Fruit fly (Drosophila melanogaster) whole organism, adult: ENCODE results near the gene mus81.
A peak's percentile ranks its signal among the peaks of the same experiment; 100 is the strongest.

ENCODE experiments used
- CG11617 ChIP-seq: fragments of 200-800 bp; sonication (Bioruptor generic); optimal IDR thresholded peaks from 2 replicates; lab custom pipeline; 2017; ENCODE audit warnings: mild to moderate bottlenecking, missing biosample characterization, missing genetic modification reagents, missing genetic modification characterization
- CG12768 ChIP-seq: fragments of 200-800 bp; sonication (Bioruptor generic); optimal IDR thresholded peaks from 2 replicates; lab custom pipeline; 2017; ENCODE audit warnings: missing biosample characterization, missing genetic modification characterization, mild to moderate bottlenecking, moderate library complexity, missing genetic modification reagents
- CG14711 ChIP-seq: fragments of 200-800 bp; sonication (Bioruptor generic); optimal IDR thresholded peaks from 2 replicates; lab custom pipeline; 2018; ENCODE audit warnings: missing biosample characterization, mild to moderate bottlenecking, missing genetic modification characterization, moderate library complexity
- CG1620 ChIP-seq: fragments of 200-800 bp; sonication (Bioruptor generic); optimal IDR thresholded peaks from 2 replicates; lab custom pipeline; 2016; ENCODE audit warnings: missing biosample characterization, missing genetic modification characterization
- CG33017 ChIP-seq: fragments of 200-800 bp; sonication (Bioruptor generic); optimal IDR thresholded peaks from 2 replicates; lab custom pipeline; 2018; ENCODE audit warnings: missing biosample characterization, mild to moderate bottlenecking, missing genetic modification characterization, moderate library complexity
- CG5204 ChIP-seq: fragments of 200-800 bp; sonication (Bioruptor generic); optimal IDR thresholded peaks from 2 replicates; lab custom pipeline; 2016; ENCODE audit warnings: missing biosample characterization, missing genetic modification characterization
- CG7045 ChIP-seq: fragments of 200-800 bp; sonication (Bioruptor generic); optimal IDR thresholded peaks from 2 replicates; lab custom pipeline; 2017; ENCODE audit warnings: missing biosample characterization, mild to moderate bottlenecking, missing genetic modification characterization
- CG7101 ChIP-seq: fragments of 200-800 bp; sonication (Bioruptor generic); optimal IDR thresholded peaks from 2 replicates; lab custom pipeline; 2018; ENCODE audit warnings: missing biosample characterization, mild to moderate bottlenecking, missing genetic modification characterization, moderate library complexity
- Clk ChIP-seq: fragments of 200-800 bp; sonication (Bioruptor generic); optimal IDR thresholded peaks from 2 replicates; lab custom pipeline; 2017; ENCODE audit warnings: missing biosample characterization, missing genetic modification characterization
- Crg-1 ChIP-seq: fragments of 200-800 bp; sonication (Bioruptor generic); optimal IDR thresholded peaks from 2 replicates; lab custom pipeline; 2016; ENCODE audit warnings: missing biosample characterization, missing genetic modification characterization
- Hr96 ChIP-seq: fragments of 200-800 bp; sonication (Bioruptor generic); optimal IDR thresholded peaks from 2 replicates; lab custom pipeline; 2016; ENCODE audit warnings: missing biosample characterization, missing genetic modification characterization
- Mnt ChIP-seq: fragments of 200-800 bp; sonication (Bioruptor generic); optimal IDR thresholded peaks from 2 replicates; lab custom pipeline; 2016; ENCODE audit warnings: missing biosample characterization, mild to moderate bottlenecking, missing genetic modification characterization
- bab1 ChIP-seq: fragments of 200-800 bp; sonication (Bioruptor generic); optimal IDR thresholded peaks from 3 replicates; lab custom pipeline; 2019; ENCODE audit warnings: missing biosample characterization, mild to moderate bottlenecking, missing genetic modification characterization, moderate library complexity
- cic ChIP-seq: fragments of 200-800 bp; sonication (Bioruptor generic); optimal IDR thresholded peaks from 2 replicates; lab custom pipeline; 2017; ENCODE audit warnings: missing biosample characterization, mild to moderate bottlenecking, missing genetic modification characterization, moderate library complexity
- cnc ChIP-seq, 2 experiments: fragments of >200 bp; optimal IDR thresholded peaks; 2 replicates each; lab custom pipeline; 2017
- kay ChIP-seq: fragments of 200-800 bp; sonication (Bioruptor generic); peaks from one replicate; lab custom pipeline; 2016; ENCODE audit warnings: missing biosample characterization, missing genetic modification characterization, borderline replicate concordance
- ovo ChIP-seq: fragments of 200-800 bp; sonication (Bioruptor generic); optimal IDR thresholded peaks from 2 replicates; lab custom pipeline; 2016; ENCODE audit warnings: missing biosample characterization, missing genetic modification characterization
- pad ChIP-seq: fragments of 200-800 bp; sonication (Bioruptor generic); optimal IDR thresholded peaks from 3 replicates; lab custom pipeline; 2017; ENCODE audit warnings: missing biosample characterization, missing genetic modification characterization, mild to moderate bottlenecking, moderate library complexity, missing genetic modification reagents
- tj ChIP-seq: fragments of 200-800 bp; sonication (Bioruptor generic); optimal IDR thresholded peaks from 3 replicates; lab custom pipeline; 2017; ENCODE audit warnings: missing biosample characterization, mild to moderate bottlenecking, missing genetic modification characterization, moderate library complexity
- toe ChIP-seq: fragments of 200-800 bp; sonication (Bioruptor generic); optimal IDR thresholded peaks from 2 replicates; lab custom pipeline; 2016; ENCODE audit warnings: missing biosample characterization, missing genetic modification characterization

The mus81 gene

dm6 chrX:940580-941184, at the start of gene mus81, which contains the start of gene CG3704:
Gene mus81, plus strand, starts transcription at chrX:941075.
Gene CG3704, minus strand, starts transcription at chrX:940805.
- TF ChIP-seq Clk (GFP tag; lab: Kevin White, UChicago) (no peak), CG33017 (tag; lab: Kevin White, UChicago) (no peak), tj (GFP tag; lab: Kevin White, UChicago) (peak; percentile 21), Hr96 (GFP tag; lab: Kevin White, UChicago) (no peak), pad (peak; percentile 15), CG14711 (peak; percentile 5), Mnt (GFP tag; lab: Kevin White, UChicago) (peak; percentile 68)

- no peak for TF ChIP-seq toe (GFP tag; lab: Kevin White, UChicago)
Measured at dm6 chrX:894182-894581, 46.7 kb upstream of the mus81 start, which contains the start of gene CG11663. Gene CG11663, plus strand, starts transcription at chrX:894482.

- TF ChIP-seq tj (GFP tag; lab: Kevin White, UChicago) (no peak), Hr96 (GFP tag; lab: Kevin White, UChicago) (no peak), CG1620 (GFP tag; lab: Kevin White, UChicago) (no peak), CG14711 (no peak), Crg-1 (no peak), CG12768 (GFP tag; lab: Kevin White, UChicago) (no peak), cic (GFP tag; lab: Kevin White, UChicago) (no peak), cnc (optimal IDR thresholded peaks at IDR 0.05; lab: Kevin White, UChicago) (no peak), ovo (GFP tag; lab: Kevin White, UChicago) (no peak), toe (GFP tag; lab: Kevin White, UChicago) (no peak), CG7101 (tag; lab: Kevin White, UChicago) (no peak), Mnt (GFP tag; lab: Kevin White, UChicago) (no peak), Clk (GFP tag; lab: Kevin White, UChicago) (no peak), pad (no peak)
Measured at dm6 chrX:898367-898766, 42.5 kb upstream of the mus81 start.

- TF ChIP-seq CG7101 (tag; lab: Kevin White, UChicago) (no peak), cnc (optimal IDR thresholded peaks at IDR 0.05; lab: Kevin White, UChicago) (no peak), kay (no peak)
Measured at dm6 chrX:899407-900050, 41.3 kb upstream of the mus81 start.

DNA sequence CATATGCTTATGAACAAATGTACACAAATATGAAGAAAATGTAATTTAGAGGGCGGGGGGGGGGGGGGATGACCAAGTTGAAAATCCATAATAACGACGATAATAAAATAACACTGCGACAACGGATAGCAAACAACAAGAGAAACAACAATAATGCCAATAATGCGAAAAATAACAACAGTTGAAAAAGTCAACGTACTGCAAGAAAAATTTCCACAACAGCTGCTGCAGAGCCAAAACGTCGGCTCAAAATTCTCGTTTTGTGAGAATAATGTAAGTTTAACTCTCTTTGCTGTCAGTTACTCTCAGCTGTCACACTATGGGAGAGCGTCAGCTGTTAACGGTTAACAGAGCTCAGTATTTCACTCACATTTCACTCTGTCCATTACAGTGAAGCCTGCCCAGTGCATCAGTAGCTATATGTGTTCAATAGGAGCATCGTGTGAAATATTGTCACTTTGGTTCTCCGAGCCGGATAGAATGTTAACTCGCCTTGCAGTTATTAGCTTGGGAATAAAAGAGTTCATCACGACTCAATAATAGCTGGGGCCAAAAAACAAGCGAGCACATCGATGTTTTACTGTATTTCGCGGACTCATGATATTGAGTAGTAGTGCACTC, 40.0 kb upstream of the mus81 start:
- TF ChIP-seq Clk (GFP tag; lab: Kevin White, UChicago) (peak; percentile 72), CG7101 (tag; lab: Kevin White, UChicago) (peak; percentile 82), toe (GFP tag; lab: Kevin White, UChicago) (peak; percentile 68), cnc (optimal IDR thresholded peaks at IDR 0.05; lab: Kevin White, UChicago) (no peak), CG33017 (tag; lab: Kevin White, UChicago) (peak; percentile 81), pad (peak; percentile 72), cic (GFP tag; lab: Kevin White, UChicago) (no peak), Crg-1 (peak; percentile 74), CG12768 (GFP tag; lab: Kevin White, UChicago) (peak; percentile 79), CG11617 (GFP tag; lab: Kevin White, UChicago) (peak; percentile 74), CG1620 (GFP tag; lab: Kevin White, UChicago) (peak; percentile 75), ovo (GFP tag; lab: Kevin White, UChicago) (peak; percentile 36), CG5204 (GFP tag; lab: Kevin White, UChicago) (peak; percentile 81), kay (peak; percentile 13), Mnt (GFP tag; lab: Kevin White, UChicago) (peak; percentile 60), CG7045 (GFP tag; lab: Kevin White, UChicago) (peak; percentile 80), tj (GFP tag; lab: Kevin White, UChicago) (peak; percentile 57), CG14711 (peak; percentile 82), Hr96 (GFP tag; lab: Kevin White, UChicago) (peak; percentile 92), bab1 (GFP tag; lab: Kevin White, UChicago) (peak; percentile 97)

DNA sequence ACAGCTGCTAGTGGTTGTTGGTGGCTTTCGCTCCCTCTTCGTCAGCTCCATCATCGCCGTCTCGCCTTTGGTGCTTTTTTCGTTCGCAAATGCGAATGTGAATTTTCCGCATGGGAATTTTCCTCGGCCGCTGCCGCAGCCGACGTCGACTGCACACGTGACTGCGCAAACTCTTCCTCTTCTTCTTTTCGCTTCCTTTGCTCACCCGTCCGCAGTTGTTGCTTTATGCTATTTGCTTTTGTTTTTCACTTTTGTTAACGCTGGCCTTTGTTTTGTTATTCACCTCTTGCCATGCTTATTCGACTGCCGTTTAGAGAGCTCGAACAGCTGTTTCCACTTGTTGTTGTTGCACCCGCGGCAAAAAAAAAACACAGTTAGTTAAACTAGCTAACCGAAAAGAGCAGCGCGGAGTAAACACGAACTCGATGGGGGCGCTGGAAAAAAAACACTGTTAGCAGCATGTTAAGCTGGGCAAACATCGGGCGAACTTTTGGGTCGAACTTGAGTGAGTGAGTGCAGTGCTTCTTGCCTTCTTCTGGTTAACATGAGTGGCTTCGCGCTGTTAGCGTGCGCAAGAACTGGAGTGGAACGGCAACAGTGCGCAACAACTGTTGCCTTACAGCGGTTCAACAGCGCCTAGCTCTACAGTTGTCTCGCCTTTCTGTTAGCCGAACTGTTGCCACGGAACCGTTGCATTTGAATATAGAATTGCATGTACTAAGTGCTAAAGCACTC, 31.9 kb upstream of the mus81 start:
- TF ChIP-seq ovo (GFP tag; lab: Kevin White, UChicago), result peak; percentile 32
- no peak for TF ChIP-seq CG14711
- TF ChIP-seq CG12768 (GFP tag; lab: Kevin White, UChicago), result peak; percentile 0
- TF ChIP-seq kay, result peak; percentile 46
- TF ChIP-seq CG5204 (GFP tag; lab: Kevin White, UChicago), result no peak
- no peak for TF ChIP-seq CG11617 (GFP tag; lab: Kevin White, UChicago)
- no peak for TF ChIP-seq cic (GFP tag; lab: Kevin White, UChicago)
- peak; percentile 7 for TF ChIP-seq bab1 (GFP tag; lab: Kevin White, UChicago)
- TF ChIP-seq cnc (optimal IDR thresholded peaks at IDR 0.05; lab: Kevin White, UChicago), result no peak
- no peak for TF ChIP-seq toe (GFP tag; lab: Kevin White, UChicago)
- TF ChIP-seq pad, result peak; percentile 23
